Worm (Caenorhabditis elegans): ENCODE results near the gene fbxb-74.

- no peak for TF ChIP-seq unc-62 (GFP tag; optimal IDR thresholded peaks at IDR 0.05)
- TF ChIP-seq sea-2 (GFP tag; optimal IDR thresholded peaks at IDR 0.05): no peak
- TF ChIP-seq lin-15B (tag; optimal IDR thresholded peaks at IDR 0.05): no peak
- TF ChIP-seq nhr-12 (tag; optimal IDR thresholded peaks at IDR 0.05): no peak
- TF ChIP-seq elt-3 (tag; optimal IDR thresholded peaks at IDR 0.05): no peak
- no peak for TF ChIP-seq ceh-9 (tag; optimal IDR thresholded peaks at IDR 0.05)
- peak; percentile 50 for TF ChIP-seq nhr-25 (tag; optimal IDR thresholded peaks at IDR 0.05)
Observed at ce11 chrIV:4446884-4447283, 7.8 kb upstream of the fbxb-74 start.

Measured in whole organism, L3 larva.